Fruit fly (Drosophila melanogaster) S2 (cell line): ENCODE measurements around the gene B9d1.

Experiments used
- CG8478 ChIP-seq: fragments of >200 bp; optimal IDR thresholded peaks from 2 replicates; lab custom pipeline; 2018
- CTCF ChIP-seq, 2 experiments: fragments of >200 bp; optimal IDR thresholded peaks; 2 replicates each; lab custom pipeline; 2018

Gene B9d1

dm6 chr3R:15513208-15513607 lies 31.5 kb downstream of the B9d1 start:
- TF ChIP-seq CTCF (optimal IDR thresholded peaks at IDR 0.05; lab: Kevin White, UChicago) = no peak
- TF ChIP-seq CG8478 = no peak

dm6 chr3R:15517113-15517512 lies 35.4 kb downstream of the B9d1 start:
- TF ChIP-seq CG8478 (no peak), CTCF (optimal IDR thresholded peaks at IDR 0.05; lab: Kevin White, UChicago) (no peak)

dm6 chr3R:15531373-15531772 lies 49.7 kb downstream of the B9d1 start, which contains the start of gene CG31296:
Gene CG31296, minus strand, starts transcription at chr3R:15531473.
- TF ChIP-seq CTCF (optimal IDR thresholded peaks at IDR 0.05; lab: Kevin White, UChicago) (no peak), CG8478 (no peak)
